Worm (Caenorhabditis elegans) whole organism, late embryonic: ENCODE results near the gene ctsa-1.2.
A peak's percentile ranks its signal among the peaks of the same experiment; 100 is the strongest.

Source experiments
- K09A11.1 ChIP-seq: sonication (generic microtip); optimal IDR thresholded peaks from 2 replicates; lab custom pipeline; 2017; ENCODE audit warnings: antibody characterized with exemption, mild to moderate bottlenecking, missing genetic modification characterization, missing compliant biosample characterization; ENCODE audit not compliant: insufficient read depth
- T23F11.4 ChIP-seq: fragments of 200-800 bp; sonication (Bioruptor generic); optimal IDR thresholded peaks from 2 replicates; lab custom pipeline; 2018; ENCODE audit warnings: mild to moderate bottlenecking, missing genetic modification characterization, missing compliant biosample characterization
- Y22D7AL.16 ChIP-seq: sonication (generic microtip); optimal IDR thresholded peaks from 2 replicates; lab custom pipeline; 2016; ENCODE audit warnings: missing genetic modification characterization, missing compliant biosample characterization
- ceh-19 ChIP-seq: fragments of 200-800 bp; sonication (Bioruptor generic); optimal IDR thresholded peaks from 2 replicates; lab custom pipeline; 2018; ENCODE audit warnings: mild to moderate bottlenecking, missing genetic modification characterization, missing compliant biosample characterization
- ceh-2 ChIP-seq: sonication (generic microtip); optimal IDR thresholded peaks from 2 replicates; lab custom pipeline; 2016; ENCODE audit warnings: missing genotype, missing genetic modification characterization, missing compliant biosample characterization
- ceh-22 ChIP-seq: sonication (generic microtip); optimal IDR thresholded peaks from 2 replicates; lab custom pipeline; 2017; ENCODE audit warnings: missing biosample characterization, missing genetic modification characterization
- ceh-24 ChIP-seq: sonication (generic microtip); optimal IDR thresholded peaks from 2 replicates; lab custom pipeline; 2016; ENCODE audit warnings: mild to moderate bottlenecking, missing genetic modification characterization, missing compliant biosample characterization
- ceh-30 ChIP-seq: fragments of 150-350 bp; optimal IDR thresholded peaks from 2 replicates; lab custom pipeline; 2014; ENCODE audit warnings: missing biosample characterization, missing genetic modification characterization
- ceh-31 ChIP-seq: sonication (generic microtip); optimal IDR thresholded peaks from 2 replicates; lab custom pipeline; 2016; ENCODE audit warnings: missing genetic modification characterization, missing compliant biosample characterization
- che-1 ChIP-seq: sonication (generic microtip); optimal IDR thresholded peaks from 2 replicates; lab custom pipeline; 2016; ENCODE audit warnings: mild to moderate bottlenecking, missing genetic modification characterization, missing compliant biosample characterization
- dmd-4 ChIP-seq: sonication (generic microtip); optimal IDR thresholded peaks from 2 replicates; lab custom pipeline; 2016; ENCODE audit warnings: borderline replicate concordance, missing genetic modification characterization, missing compliant biosample characterization
- elt-2 ChIP-seq: sonication (generic microtip); optimal IDR thresholded peaks from 2 replicates; lab custom pipeline; 2016; ENCODE audit warnings: missing genetic modification reagents, missing genetic modification characterization, missing compliant biosample characterization
- elt-4 ChIP-seq: sonication (generic microtip); optimal IDR thresholded peaks from 2 replicates; lab custom pipeline; 2016; ENCODE audit warnings: missing genetic modification characterization, missing compliant biosample characterization
- fkh-10 ChIP-seq: fragments of 150-350 bp; optimal IDR thresholded peaks from 2 replicates; lab custom pipeline; 2014; ENCODE audit warnings: missing biosample characterization, missing genetic modification reagents, missing genetic modification characterization
- fkh-6 ChIP-seq: sonication (generic microtip); optimal IDR thresholded peaks from 2 replicates; lab custom pipeline; 2016; ENCODE audit warnings: missing genetic modification characterization, missing compliant biosample characterization
- gmeb-2 ChIP-seq: sonication (generic microtip); optimal IDR thresholded peaks from 2 replicates; lab custom pipeline; 2016; ENCODE audit warnings: missing genetic modification characterization, inconsistent platforms, missing compliant biosample characterization
- hlh-15 ChIP-seq: sonication (generic microtip); optimal IDR thresholded peaks from 2 replicates; lab custom pipeline; 2016; ENCODE audit warnings: missing genetic modification characterization, missing compliant biosample characterization
- hlh-6 ChIP-seq: sonication (generic microtip); optimal IDR thresholded peaks from 2 replicates; lab custom pipeline; 2016; ENCODE audit warnings: missing genotype, missing genetic modification characterization, missing compliant biosample characterization
- madf-2 ChIP-seq: sonication (generic microtip); optimal IDR thresholded peaks from 2 replicates; lab custom pipeline; 2017; ENCODE audit warnings: missing genetic modification characterization, missing compliant biosample characterization
- mec-3 ChIP-seq: sonication (generic microtip); optimal IDR thresholded peaks from 2 replicates; lab custom pipeline; 2016; ENCODE audit warnings: borderline replicate concordance, missing genetic modification characterization, missing compliant biosample characterization
- nhr-11 ChIP-seq: fragments of 150-350 bp; optimal IDR thresholded peaks from 2 replicates; lab custom pipeline; 2014; ENCODE audit warnings: missing biosample characterization, missing genetic modification characterization
- odd-2 ChIP-seq: sonication (generic microtip); optimal IDR thresholded peaks from 2 replicates; lab custom pipeline; 2017; ENCODE audit warnings: antibody characterized with exemption, mild to moderate bottlenecking, missing genetic modification characterization, missing compliant biosample characterization
- pag-3 ChIP-seq: sonication (generic microtip); optimal IDR thresholded peaks from 2 replicates; lab custom pipeline; 2016; ENCODE audit warnings: missing compliant biosample characterization, missing genetic modification characterization, borderline replicate concordance
- pax-1 ChIP-seq: fragments of 150-350 bp; optimal IDR thresholded peaks from 2 replicates; lab custom pipeline; 2014; ENCODE audit warnings: missing biosample characterization, missing genetic modification characterization
- pha-2 ChIP-seq: sonication (generic microtip); optimal IDR thresholded peaks from 2 replicates; lab custom pipeline; 2017; ENCODE audit warnings: mild to moderate bottlenecking, missing genetic modification characterization, missing compliant biosample characterization
- rnt-1 ChIP-seq: sonication (generic microtip); optimal IDR thresholded peaks from 2 replicates; lab custom pipeline; 2016; ENCODE audit warnings: missing genetic modification characterization, missing compliant biosample characterization
- sox-2 ChIP-seq: fragments of 200-800 bp; sonication (Bioruptor generic); IDR thresholded peaks from 2 replicates; pipeline ENCODE4 v1.3.6; 2022; ENCODE audit warnings: missing genetic modification reagents, missing genetic modification characterization, missing compliant biosample characterization
- tbx-7 ChIP-seq: sonication (generic microtip); optimal IDR thresholded peaks from 2 replicates; lab custom pipeline; 2016; ENCODE audit warnings: missing genotype, missing genetic modification characterization, missing compliant biosample characterization
- ttx-3 ChIP-seq: sonication (generic microtip); optimal IDR thresholded peaks from 2 replicates; lab custom pipeline; 2016; ENCODE audit warnings: missing genetic modification reagents, missing genetic modification characterization, missing compliant biosample characterization
- unc-42 ChIP-seq: sonication (generic microtip); optimal IDR thresholded peaks from 2 replicates; lab custom pipeline; 2016; ENCODE audit warnings: missing genotype, missing genetic modification characterization, missing compliant biosample characterization
- unc-55 ChIP-seq: sonication (generic microtip); optimal IDR thresholded peaks from 2 replicates; lab custom pipeline; 2017; ENCODE audit warnings: missing biosample characterization, missing genetic modification reagents, missing genetic modification characterization
- zip-5 ChIP-seq: sonication (generic microtip); optimal IDR thresholded peaks from 2 replicates; lab custom pipeline; 2016; ENCODE audit warnings: missing genetic modification characterization, missing compliant biosample characterization
- ztf-16 ChIP-seq: sonication (generic microtip); optimal IDR thresholded peaks from 2 replicates; lab custom pipeline; 2017; ENCODE audit warnings: missing genetic modification characterization, missing compliant biosample characterization

Gene ctsa-1.2

ce11 chrII:11729757-11730535 is 9.2 kb upstream of the ctsa-1.2 start:
- TF ChIP-seq mec-3 (tag; lab: Kevin White, UChicago), result no peak
- TF ChIP-seq hlh-6 (tag; lab: Kevin White, UChicago), result no peak
- no peak for TF ChIP-seq unc-55 (GFP tag; lab: Kevin White, UChicago)
- no peak for TF ChIP-seq zip-5 (tag; lab: Kevin White, UChicago)
- no peak for TF ChIP-seq ceh-30 (tag; lab: Kevin White, UChicago)
- TF ChIP-seq sox-2 (GFP tag; lab: Robert Waterston, UW), result no peak

- TF ChIP-seq T23F11.4 (GFP tag; lab: Kevin White, UChicago) (no peak), elt-2 (tag; lab: Kevin White, UChicago) (peak; percentile 62)
These were observed 7.9 kb upstream of the ctsa-1.2 start for ce11 chrII:11731174-11731724.

- TF ChIP-seq tbx-7 (tag; lab: Kevin White, UChicago) (no peak), hlh-15 (tag; lab: Kevin White, UChicago) (no peak), nhr-11 (no peak), elt-4 (no peak), madf-2 (tag; lab: Kevin White, UChicago) (no peak), pha-2 (tag; lab: Kevin White, UChicago) (no peak), gmeb-2 (tag; lab: Kevin White, UChicago) (no peak), ceh-22 (no peak), ceh-31 (tag; lab: Kevin White, UChicago) (no peak), ztf-16 (tag; lab: Kevin White, UChicago) (no peak), fkh-10 (no peak), K09A11.1 (tag; lab: Kevin White, UChicago) (no peak)
These were observed 6.6 kb upstream of the ctsa-1.2 start, which contains the start of gene F13D12.8 for ce11 chrII:11732513-11732912. Gene F13D12.8, minus strand, starts transcription at chrII:11732594.

ce11 chrII:11733850-11734249 is 5.3 kb upstream of the ctsa-1.2 start:
- TF ChIP-seq ceh-24 (tag; lab: Kevin White, UChicago), result no peak
- TF ChIP-seq ceh-2 (tag; lab: Kevin White, UChicago), result no peak
- no peak for TF ChIP-seq ceh-19
- no peak for TF ChIP-seq rnt-1
- no peak for TF ChIP-seq odd-2
- no peak for TF ChIP-seq ttx-3 (tag; lab: Kevin White, UChicago)
- no peak for TF ChIP-seq K09A11.1 (tag; lab: Kevin White, UChicago)
- TF ChIP-seq sox-2 (GFP tag; lab: Robert Waterston, UW), result no peak
- no peak for TF ChIP-seq che-1
- TF ChIP-seq fkh-6 (tag; lab: Kevin White, UChicago), result no peak
- TF ChIP-seq unc-42, result no peak
- no peak for TF ChIP-seq pax-1 (tag; lab: Kevin White, UChicago)
- no peak for TF ChIP-seq ceh-30 (tag; lab: Kevin White, UChicago)
- TF ChIP-seq dmd-4, result no peak
- no peak for TF ChIP-seq fkh-10
- no peak for TF ChIP-seq Y22D7AL.16

ce11 chrII:11737347-11737746 is 1.8 kb upstream of the ctsa-1.2 start:
- TF ChIP-seq pag-3 (tag; lab: Kevin White, UChicago) (no peak), unc-55 (GFP tag; lab: Kevin White, UChicago) (peak; percentile 68)
- TF ChIP-seq, all 69 proteins: peak for 1
